Worm (Caenorhabditis elegans) whole organism, late embryonic: ENCODE data around the gene dhs-29.

Source experiments
- Y22D7AL.16 ChIP-seq: sonication (generic microtip); optimal IDR thresholded peaks from 2 replicates; lab custom pipeline; 2016; ENCODE audit warnings: missing genetic modification characterization, missing compliant biosample characterization
- ama-1 ChIP-seq: fragments of 150-350 bp; optimal IDR thresholded peaks from 2 replicates; lab custom pipeline; 2014
- ceh-14 ChIP-seq: sonication (generic microtip); optimal IDR thresholded peaks from 2 replicates; lab custom pipeline; 2016; ENCODE audit warnings: missing genotype, missing genetic modification characterization, missing compliant biosample characterization
- ceh-22 ChIP-seq: sonication (generic microtip); optimal IDR thresholded peaks from 2 replicates; lab custom pipeline; 2017; ENCODE audit warnings: missing biosample characterization, missing genetic modification characterization
- elt-4 ChIP-seq: sonication (generic microtip); optimal IDR thresholded peaks from 2 replicates; lab custom pipeline; 2016; ENCODE audit warnings: missing genetic modification characterization, missing compliant biosample characterization
- hlh-15 ChIP-seq: sonication (generic microtip); optimal IDR thresholded peaks from 2 replicates; lab custom pipeline; 2016; ENCODE audit warnings: missing genetic modification characterization, missing compliant biosample characterization
- nhr-11 ChIP-seq: fragments of 150-350 bp; optimal IDR thresholded peaks from 2 replicates; lab custom pipeline; 2014; ENCODE audit warnings: missing biosample characterization, missing genetic modification characterization
- pha-4 ChIP-seq: fragments of 150-350 bp; optimal IDR thresholded peaks from 2 replicates; lab custom pipeline; 2018; ENCODE audit warnings: missing biosample characterization, missing genetic modification reagents, missing genetic modification characterization
- pros-1 ChIP-seq: fragments of 150-350 bp; optimal IDR thresholded peaks from 2 replicates; lab custom pipeline; 2014; ENCODE audit warnings: missing biosample characterization, missing genetic modification reagents, missing genetic modification characterization
- rnt-1 ChIP-seq: sonication (generic microtip); optimal IDR thresholded peaks from 2 replicates; lab custom pipeline; 2016; ENCODE audit warnings: missing genetic modification characterization, missing compliant biosample characterization
- ztf-16 ChIP-seq: sonication (generic microtip); optimal IDR thresholded peaks from 2 replicates; lab custom pipeline; 2017; ENCODE audit warnings: missing genetic modification characterization, missing compliant biosample characterization

DNA sequence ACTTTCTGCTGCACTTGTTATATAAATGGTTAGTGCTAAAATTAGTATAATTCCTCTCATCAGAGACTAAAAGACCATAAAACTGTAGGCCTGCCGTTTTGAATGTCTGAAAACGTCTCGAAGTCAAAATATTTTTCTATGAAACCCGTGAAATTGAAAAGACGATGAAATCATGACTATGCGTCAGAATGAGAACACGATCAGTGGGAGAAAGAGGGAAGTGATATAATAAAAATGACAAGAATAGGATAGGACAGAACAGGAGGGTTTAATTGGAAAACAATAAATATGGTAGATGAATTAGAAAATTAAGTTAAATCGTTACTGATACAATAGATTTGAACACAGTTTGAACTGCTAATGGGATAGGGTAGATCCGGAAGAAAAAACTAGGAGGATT lies 5.9 kb upstream of the dhs-29 start, which contains the start of gene F27D9.7:
- TF ChIP-seq ztf-16 (tag; lab: Kevin White, UChicago) (no peak), rnt-1 (tag; lab: Kevin White, UChicago) (no peak), hlh-15 (tag; lab: Kevin White, UChicago) (no peak), elt-4 (no peak), ceh-22 (tag; lab: Kevin White, UChicago) (no peak), ama-1 (no peak), Y22D7AL.16 (no peak), ceh-14 (tag; lab: Kevin White, UChicago) (no peak), nhr-11 (tag; lab: Kevin White, UChicago) (no peak), pros-1 (tag; lab: Kevin White, UChicago) (no peak), pha-4 (no peak)
